Fruit fly (Drosophila melanogaster): ENCODE results near the gene CG42460.
A peak's percentile ranks its signal among the peaks of the same experiment; 100 is the strongest.

The CG42460 gene

dm6 chr2L:3369083-3369653, 19.1 kb downstream of the CG42460 start:
- TF ChIP-seq Fer2 (tag; optimal IDR thresholded peaks at IDR 0.05) (no peak), sug (tag; optimal IDR thresholded peaks at IDR 0.05) (peak; percentile 85), HHEX (GFP tag; optimal IDR thresholded peaks at IDR 0.05) (peak; percentile 3), grn (GFP tag; optimal IDR thresholded peaks at IDR 0.05) (peak; percentile 72), GATAe (GFP tag; conservative IDR thresholded peaks at IDR 0.05) (peak; percentile 92), lab (GFP tag; optimal IDR thresholded peaks at IDR 0.05) (peak; percentile 34), cwo (GFP tag; optimal IDR thresholded peaks at IDR 0.05) (peak; percentile 72), crol (GFP tag; IDR thresholded peaks at IDR 0.05) (peak; percentile 80), Hmr (GFP tag; optimal IDR thresholded peaks at IDR 0.05) (peak; percentile 26), vnd (GFP tag; IDR thresholded peaks at IDR 0.05; ENCODE audit: partially characterized antibody) (no peak), CG34376 (GFP tag; optimal IDR thresholded peaks at IDR 0.05) (peak; percentile 81), Sry-δ (GFP tag; optimal IDR thresholded peaks at IDR 0.05) (no peak), CG11247 (GFP tag; IDR thresholded peaks at IDR 0.05) (no peak), Scr (GFP tag; IDR thresholded peaks at IDR 0.05; ENCODE audit: partially characterized antibody) (no peak), Adf1 (GFP tag; IDR thresholded peaks at IDR 0.05) (0 out of 2 replicates have a peak, but pooled peaks have one; percentile 25), sd (tag; optimal IDR thresholded peaks at IDR 0.05) (peak; percentile 69), disco-r (GFP tag; optimal IDR thresholded peaks at IDR 0.05) (no peak), CG14965 (GFP tag; optimal IDR thresholded peaks at IDR 0.05; ENCODE audit: borderline replicate concordance) (no peak), CG12659 (GFP tag; optimal IDR thresholded peaks at IDR 0.05) (no peak), klu (GFP tag; IDR thresholded peaks at IDR 0.05) (no peak), CG32532 (GFP tag; IDR thresholded peaks at IDR 0.05) (peak; percentile 11; the same call in 1 of the 2 replicates), cg (GFP tag; optimal IDR thresholded peaks at IDR 0.05) (peak; percentile 45), ftz-f1 (GFP tag; optimal IDR thresholded peaks at IDR 0.05) (no peak), Hey (tag; optimal IDR thresholded peaks at IDR 0.05) (peak; percentile 70), BtbVII (GFP tag; optimal IDR thresholded peaks at IDR 0.05) (peak; percentile 49), CG2678 (tag; optimal IDR thresholded peaks at IDR 0.05) (peak; percentile 5), aop (GFP tag; IDR thresholded peaks at IDR 0.05) (no peak), mam (GFP tag; optimal IDR thresholded peaks at IDR 0.05) (no peak), btn (GFP tag; optimal IDR thresholded peaks at IDR 0.05) (no peak), Ets65A (GFP tag) (peak; percentile 41), gsb (GFP tag; IDR thresholded peaks at IDR 0.05) (no peak), Sox100B (GFP tag; optimal IDR thresholded peaks at IDR 0.05) (no peak), CG10366 (GFP tag; IDR thresholded peaks at IDR 0.05) (no peak), insv (GFP tag; optimal IDR thresholded peaks at IDR 0.05) (no peak), CG14667 (GFP tag; IDR thresholded peaks at IDR 0.05) (no peak), exex (tag; optimal IDR thresholded peaks at IDR 0.05) (peak; percentile 97), CG10543 (GFP tag; optimal IDR thresholded peaks at IDR 0.05) (peak; percentile 68), rib (GFP tag; IDR thresholded peaks at IDR 0.05) (0 out of 2 replicates have a peak, but pooled peaks have one; percentile 33), NK7.1 (GFP tag; optimal IDR thresholded peaks at IDR 0.05) (no peak), Fer1 (GFP tag; optimal IDR thresholded peaks at IDR 0.05) (peak; percentile 4), mirr (GFP tag; optimal IDR thresholded peaks at IDR 0.05) (peak; percentile 84), hkb (optimal IDR thresholded peaks at IDR 0.05) (no peak), hkb (GFP tag; IDR thresholded peaks at IDR 0.05) (0 out of 2 replicates have a peak, but pooled peaks have one; percentile 20), C15 (GFP tag; IDR thresholded peaks at IDR 0.05) (no peak), Hsf (GFP tag; optimal IDR thresholded peaks at IDR 0.05) (no peak), CG6813 (GFP tag; optimal IDR thresholded peaks at IDR 0.05) (peak; percentile 10), CG18599 (GFP tag; optimal IDR thresholded peaks at IDR 0.05) (peak; percentile 60), sob (GFP tag; IDR thresholded peaks at IDR 0.05) (no peak), CG5180 (GFP tag; optimal IDR thresholded peaks at IDR 0.05) (peak; percentile 22), Meics (GFP tag; optimal IDR thresholded peaks at IDR 0.05) (no peak)
